Worm (Caenorhabditis elegans) whole organism, early embryonic: ENCODE data around the gene cca-1.

Experiments
- B0310.2 ChIP-seq: sonication (generic microtip); optimal IDR thresholded peaks from 2 replicates; lab custom pipeline; 2016; ENCODE audit warnings: mild to moderate bottlenecking, missing genetic modification characterization, missing compliant biosample characterization
- F13C5.2 ChIP-seq: sonication (generic microtip); optimal IDR thresholded peaks from 2 replicates; lab custom pipeline; 2017; ENCODE audit warnings: mild to moderate bottlenecking, missing genetic modification characterization, inconsistent platforms, missing compliant biosample characterization
- aly-1 ChIP-seq: sonication (generic microtip); optimal IDR thresholded peaks from 2 replicates; lab custom pipeline; 2016; ENCODE audit warnings: missing genetic modification characterization, missing compliant biosample characterization
- ama-1 ChIP-seq: fragments of 150-350 bp; optimal IDR thresholded peaks from 2 replicates; lab custom pipeline; 2014
- ceh-13 ChIP-seq: fragments of 200-800 bp; sonication (Bioruptor generic); optimal IDR thresholded peaks from 2 replicates; lab custom pipeline; 2018; ENCODE audit warnings: mild to moderate bottlenecking, missing genetic modification characterization, missing compliant biosample characterization
- ceh-36 ChIP-seq: sonication (generic microtip); optimal IDR thresholded peaks from 2 replicates; lab custom pipeline; 2016; ENCODE audit warnings: missing genetic modification characterization, inconsistent platforms, missing compliant biosample characterization
- ets-7 ChIP-seq: sonication (generic microtip); optimal IDR thresholded peaks from 2 replicates; lab custom pipeline; 2016; ENCODE audit warnings: missing genotype, missing genetic modification characterization, missing compliant biosample characterization
- flt-1 ChIP-seq: fragments of 200-800 bp; sonication (Bioruptor generic); IDR thresholded peaks from 2 replicates; pipeline ENCODE4 v1.3.6; 2022; ENCODE audit warnings: missing genetic modification characterization, missing compliant biosample characterization
- hmbx-1 ChIP-seq: sonication (generic microtip); optimal IDR thresholded peaks from 2 replicates; lab custom pipeline; 2016; ENCODE audit warnings: mild to moderate bottlenecking, missing genetic modification characterization, missing compliant biosample characterization
- hmg-4 ChIP-seq: fragments of 200-800 bp; sonication (Bioruptor generic); optimal IDR thresholded peaks from 2 replicates; lab custom pipeline; 2018; ENCODE audit warnings: mild to moderate bottlenecking, missing genetic modification characterization, missing compliant biosample characterization
- hnd-1 ChIP-seq: sonication (generic microtip); optimal IDR thresholded peaks from 2 replicates; lab custom pipeline; 2016; ENCODE audit warnings: missing genetic modification characterization, missing compliant biosample characterization
- pes-1 ChIP-seq: fragments of 200-800 bp; sonication (Bioruptor generic); IDR thresholded peaks from 2 replicates; pipeline ENCODE4 v1.3.6; 2022; ENCODE audit warnings: missing genetic modification reagents, missing genetic modification characterization, missing compliant biosample characterization
- scrt-1 ChIP-seq: fragments of 200-800 bp; sonication (Bioruptor generic); IDR thresholded peaks from 2 replicates; pipeline ENCODE4 v1.3.6; 2022; ENCODE audit warnings: missing genetic modification characterization, missing compliant biosample characterization
- sea-1 ChIP-seq: fragments of 200-800 bp; sonication (Bioruptor generic); conservative IDR thresholded peaks from 2 replicates; pipeline ENCODE4 v1.3.6; 2022; ENCODE audit warnings: missing genetic modification characterization, missing compliant biosample characterization
- tbx-11 ChIP-seq: fragments of 200-800 bp; sonication (Bioruptor generic); IDR thresholded peaks from 2 replicates; pipeline ENCODE4 v1.3.6; 2022; ENCODE audit warnings: missing genetic modification characterization, missing compliant biosample characterization
- tbx-37 ChIP-seq: fragments of 200-800 bp; sonication (Bioruptor generic); conservative IDR thresholded peaks from 2 replicates; pipeline ENCODE4 v1.3.6; 2022; ENCODE audit warnings: missing genetic modification reagents, missing genetic modification characterization, missing compliant biosample characterization
- tra-4 ChIP-seq: sonication (generic microtip); optimal IDR thresholded peaks from 2 replicates; lab custom pipeline; 2017; ENCODE audit warnings: missing genetic modification characterization, missing compliant biosample characterization

cca-1 gene

DNA sequence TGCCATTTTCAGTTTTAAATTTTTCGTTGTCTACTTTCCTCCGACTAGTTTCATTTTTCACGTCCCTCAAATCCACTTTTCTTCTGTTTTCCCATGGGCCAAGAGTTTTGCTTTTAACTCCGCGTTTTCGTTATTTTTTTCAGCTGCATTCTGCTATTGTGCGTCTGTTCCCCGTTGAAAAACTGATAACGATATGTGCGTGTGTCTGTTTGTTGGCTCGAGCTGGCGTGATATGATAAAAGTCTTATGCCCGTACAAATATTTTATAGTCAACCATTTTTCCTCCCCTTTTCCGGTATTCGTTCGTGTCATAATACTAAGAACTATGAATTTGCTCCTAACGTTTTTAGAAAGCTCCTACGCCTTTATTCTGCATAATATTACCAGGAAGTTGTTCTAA, 26.1 kb upstream of the cca-1 start:
- TF ChIP-seq hmg-4 (GFP tag; lab: Kevin White, UChicago): no peak
- TF ChIP-seq tbx-37: no peak
- no peak for TF ChIP-seq B0310.2 (tag; lab: Kevin White, UChicago)
- TF ChIP-seq tbx-11: no peak
- TF ChIP-seq aly-1 (tag; lab: Kevin White, UChicago): no peak
- TF ChIP-seq flt-1 (GFP tag; lab: Robert Waterston, UW): no peak
- TF ChIP-seq scrt-1 (GFP tag; lab: Robert Waterston, UW): no peak
- no peak for TF ChIP-seq ceh-36 (tag; lab: Kevin White, UChicago)
- TF ChIP-seq F13C5.2: no peak
- no peak for TF ChIP-seq hnd-1
- no peak for TF ChIP-seq hmbx-1 (tag; lab: Kevin White, UChicago)
- no peak for TF ChIP-seq ets-7 (tag; lab: Kevin White, UChicago)
- TF ChIP-seq pes-1: no peak
- TF ChIP-seq ceh-13 (GFP tag; lab: Kevin White, UChicago): no peak

DNA sequence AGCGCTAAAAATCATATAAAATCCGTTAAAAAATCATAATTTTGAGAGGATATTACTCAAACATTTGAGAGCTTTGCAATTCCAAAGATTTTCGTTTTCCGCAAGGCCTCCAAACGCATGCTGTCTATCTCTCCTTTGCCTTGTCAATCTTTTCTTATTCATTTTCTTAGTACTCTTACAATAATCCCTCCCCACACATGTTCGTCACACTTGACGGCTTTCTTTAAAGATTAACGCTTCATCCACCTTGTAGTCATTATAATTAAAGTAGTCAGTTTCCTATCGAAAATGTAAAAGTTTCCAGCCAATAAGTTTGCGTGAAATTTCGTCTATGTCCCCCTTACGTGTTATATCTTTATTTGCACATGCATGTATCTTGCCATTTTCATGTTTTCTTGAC, 24.4 kb upstream of the cca-1 start:
- TF ChIP-seq ama-1 (lab: Kevin White, UChicago) (no peak), B0310.2 (tag; lab: Kevin White, UChicago) (no peak), tbx-37 (no peak), aly-1 (tag; lab: Kevin White, UChicago) (no peak), hnd-1 (no peak), F13C5.2 (no peak), sea-1 (GFP tag; lab: Robert Waterston, UW) (no peak), scrt-1 (GFP tag; lab: Robert Waterston, UW) (no peak), hmbx-1 (tag; lab: Kevin White, UChicago) (no peak), tbx-11 (no peak), ceh-13 (GFP tag; lab: Kevin White, UChicago) (no peak), ets-7 (tag; lab: Kevin White, UChicago) (no peak), tra-4 (tag; lab: Kevin White, UChicago) (no peak), ceh-36 (tag; lab: Kevin White, UChicago) (no peak), hmg-4 (GFP tag; lab: Kevin White, UChicago) (no peak), flt-1 (GFP tag; lab: Robert Waterston, UW) (no peak), pes-1 (no peak)

DNA sequence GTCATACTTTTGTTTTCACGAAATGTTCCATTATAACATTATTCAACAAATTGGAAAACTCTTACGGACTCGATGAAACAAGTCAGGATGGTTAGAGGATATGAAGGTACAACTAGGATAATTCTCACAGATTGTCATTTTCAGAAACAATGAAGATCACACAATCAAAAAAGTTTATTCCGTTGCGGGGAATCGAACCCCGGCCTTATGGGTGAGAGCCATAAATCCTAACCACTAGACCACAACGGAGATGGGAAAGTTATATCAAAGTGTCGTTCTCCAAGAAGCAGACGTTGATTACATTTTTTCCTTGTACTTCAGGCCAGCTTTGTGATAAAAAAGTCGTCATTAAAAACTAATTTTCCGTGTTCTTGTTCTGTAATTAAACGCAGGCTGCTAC, 22.4 kb upstream of the cca-1 start:
- TF ChIP-seq ama-1 (lab: Kevin White, UChicago) (no peak), B0310.2 (tag; lab: Kevin White, UChicago) (no peak)

DNA sequence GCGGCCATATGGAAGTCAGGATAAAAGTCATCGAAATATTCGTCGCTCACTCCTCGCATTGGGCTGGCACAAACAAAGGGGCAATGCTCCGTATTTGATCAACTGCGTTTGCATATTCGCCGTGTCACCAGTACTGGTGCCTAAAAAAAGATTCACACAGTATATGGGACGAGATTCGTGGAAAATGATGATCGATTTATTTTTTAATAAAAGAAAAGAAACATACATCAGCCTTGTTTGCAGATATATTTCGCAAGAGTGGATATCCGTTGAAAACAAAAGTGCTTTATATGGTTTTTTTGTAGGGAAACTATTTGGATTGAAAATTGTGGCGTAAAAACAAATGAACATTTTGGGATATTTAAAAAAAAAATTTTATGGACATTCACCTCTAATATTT, 21.9 kb upstream of the cca-1 start, which contains the start of gene latd-1:
latd-1 (minus strand) TSS at position 101 of the 400 bp plus-strand sequence.
- TF ChIP-seq hmbx-1 (tag; lab: Kevin White, UChicago) (no peak), hnd-1 (no peak), pes-1 (no peak), B0310.2 (tag; lab: Kevin White, UChicago) (no peak), hmg-4 (GFP tag; lab: Kevin White, UChicago) (no peak), ama-1 (lab: Kevin White, UChicago) (no peak), ceh-13 (GFP tag; lab: Kevin White, UChicago) (no peak), scrt-1 (GFP tag; lab: Robert Waterston, UW) (no peak), tbx-11 (no peak)

DNA sequence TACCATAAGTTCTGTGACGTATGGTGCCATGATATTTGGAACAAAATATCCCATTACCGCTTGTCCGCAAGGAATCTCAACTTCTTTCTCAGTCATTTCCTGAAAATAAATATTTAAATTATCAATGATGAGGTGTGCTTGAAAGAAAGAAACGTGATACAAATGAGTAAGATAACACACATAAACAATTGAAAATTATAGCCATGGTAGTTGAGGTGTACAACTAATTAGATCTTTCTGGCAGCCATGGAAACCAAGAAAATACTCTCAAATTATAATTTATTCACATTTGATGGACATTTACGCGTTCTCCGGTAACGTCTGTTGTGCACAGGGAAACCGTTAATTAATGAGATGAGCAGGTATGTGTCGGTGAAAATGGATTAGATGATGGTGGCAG, 16.5 kb upstream of the cca-1 start, which contains the start of gene C39D10.5:
C39D10.5 (minus strand) TSS at position 101 of the 400 bp plus-strand sequence.
- TF ChIP-seq ceh-13 (GFP tag; lab: Kevin White, UChicago): no peak
- TF ChIP-seq sea-1 (GFP tag; lab: Robert Waterston, UW): no peak
- TF ChIP-seq hmbx-1 (tag; lab: Kevin White, UChicago): no peak
- no peak for TF ChIP-seq tbx-11
- no peak for TF ChIP-seq ama-1 (lab: Kevin White, UChicago)
- TF ChIP-seq scrt-1 (GFP tag; lab: Robert Waterston, UW): no peak
- TF ChIP-seq flt-1 (GFP tag; lab: Robert Waterston, UW): no peak
- no peak for TF ChIP-seq tra-4 (tag; lab: Kevin White, UChicago)
- no peak for TF ChIP-seq pes-1
- no peak for TF ChIP-seq hnd-1
- TF ChIP-seq hmg-4 (GFP tag; lab: Kevin White, UChicago): no peak
- TF ChIP-seq F13C5.2: no peak
- TF ChIP-seq tbx-37: no peak
- no peak for TF ChIP-seq B0310.2 (tag; lab: Kevin White, UChicago)
- TF ChIP-seq ceh-36 (tag; lab: Kevin White, UChicago): no peak
- no peak for TF ChIP-seq aly-1 (tag; lab: Kevin White, UChicago)
- TF ChIP-seq ets-7 (tag; lab: Kevin White, UChicago): no peak

DNA sequence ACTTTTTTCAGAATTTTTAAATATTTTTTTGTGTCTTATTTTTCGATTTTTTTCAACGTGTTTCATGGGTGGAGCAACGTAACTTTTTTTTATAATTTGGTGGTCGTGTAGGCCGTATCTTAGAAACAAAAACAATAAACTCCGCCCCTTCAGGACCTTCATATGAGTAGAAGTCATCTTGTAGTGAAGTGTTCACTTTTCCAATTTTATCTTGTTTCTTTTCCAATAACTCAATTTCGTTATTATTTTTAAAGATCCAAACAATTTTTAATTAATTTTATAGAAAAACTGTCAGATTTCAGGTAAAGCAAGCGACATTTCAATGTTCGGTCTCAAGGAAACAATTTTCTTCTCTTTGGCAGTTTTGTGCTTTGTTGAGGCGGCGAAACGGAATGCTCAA, 13.2 kb upstream of the cca-1 start, which contains the start of gene C39D10.2:
C39D10.2 (plus strand) TSS at position 301 of the 400 bp plus-strand sequence.
- TF ChIP-seq ama-1 (lab: Kevin White, UChicago): no peak
- TF ChIP-seq scrt-1 (GFP tag; lab: Robert Waterston, UW): no peak
- TF ChIP-seq hmg-4 (GFP tag; lab: Kevin White, UChicago): no peak
- no peak for TF ChIP-seq pes-1
- TF ChIP-seq sea-1 (GFP tag; lab: Robert Waterston, UW): no peak
- TF ChIP-seq hmbx-1 (tag; lab: Kevin White, UChicago): no peak
- no peak for TF ChIP-seq flt-1 (GFP tag; lab: Robert Waterston, UW)
- TF ChIP-seq ets-7 (tag; lab: Kevin White, UChicago): no peak
- no peak for TF ChIP-seq ceh-13 (GFP tag; lab: Kevin White, UChicago)

DNA sequence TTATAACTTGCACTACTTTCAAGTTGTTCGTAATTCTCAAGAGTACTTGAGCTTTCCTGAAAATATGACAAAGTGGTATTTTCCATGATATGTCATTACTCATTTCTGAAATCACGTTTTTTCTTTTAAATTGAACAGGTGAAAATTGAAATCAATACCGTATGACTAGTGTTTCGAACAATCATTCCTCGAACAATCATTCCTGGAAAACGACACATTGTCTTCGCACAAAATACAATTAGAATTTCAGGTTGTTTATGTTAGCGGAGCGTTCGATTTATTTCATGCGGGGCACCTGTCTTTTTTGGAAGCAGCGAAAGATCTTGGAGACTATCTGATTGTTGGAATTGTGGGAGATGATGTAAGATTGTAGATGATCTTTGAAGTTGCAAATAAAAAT, 10.4 kb upstream of the cca-1 start:
- TF ChIP-seq tbx-11 (no peak), flt-1 (GFP tag; lab: Robert Waterston, UW) (no peak), ama-1 (lab: Kevin White, UChicago) (no peak), ceh-36 (tag; lab: Kevin White, UChicago) (no peak), scrt-1 (GFP tag; lab: Robert Waterston, UW) (no peak), tbx-37 (no peak), aly-1 (tag; lab: Kevin White, UChicago) (no peak), B0310.2 (tag; lab: Kevin White, UChicago) (no peak), hmg-4 (GFP tag; lab: Kevin White, UChicago) (no peak), hnd-1 (no peak), tra-4 (tag; lab: Kevin White, UChicago) (no peak), hmbx-1 (tag; lab: Kevin White, UChicago) (no peak)
